Worm (Caenorhabditis elegans) whole organism, young adult: Measurements from ENCODE around the gene T20B3.14.
A peak's percentile ranks its signal among the peaks of the same experiment; 100 is the strongest.

Experiments used
- B0035.1 ChIP-seq: sonication (generic microtip); optimal IDR thresholded peaks from 2 replicates; lab custom pipeline; 2016; ENCODE audit warnings: missing genetic modification characterization, mild to moderate bottlenecking, missing compliant biosample characterization, missing genotype, missing genetic modification reagents
- F37B4.10 ChIP-seq: fragments of 200-800 bp; sonication (Bioruptor generic); IDR thresholded peaks from 2 replicates; pipeline ENCODE4 v1.3.6; 2022; ENCODE audit warnings: missing genetic modification characterization, missing compliant biosample characterization
- F39B2.1 ChIP-seq: fragments of 200-800 bp; sonication (Bioruptor generic); IDR thresholded peaks from 2 replicates; pipeline ENCODE4 v1.3.6; 2022; ENCODE audit warnings: missing genetic modification reagents, missing genetic modification characterization, missing compliant biosample characterization
- F49E8.2 ChIP-seq: sonication (generic microtip); optimal IDR thresholded peaks from 3 replicates; lab custom pipeline; 2017; ENCODE audit warnings: missing genetic modification characterization, mild to moderate bottlenecking, missing compliant biosample characterization, antibody characterized with exemption, moderate library complexity; ENCODE audit not compliant: insufficient read depth
- F52B5.7 ChIP-seq: sonication (generic microtip); optimal IDR thresholded peaks from 2 replicates; lab custom pipeline; 2016; ENCODE audit warnings: mild to moderate bottlenecking, missing genetic modification characterization, missing compliant biosample characterization
- F57A8.1 ChIP-seq: fragments of 200-800 bp; sonication (Bioruptor generic); optimal IDR thresholded peaks from 2 replicates; lab custom pipeline; 2018; ENCODE audit warnings: mild to moderate bottlenecking, missing genetic modification characterization, moderate library complexity, missing compliant biosample characterization
- K11D2.4 ChIP-seq: fragments of 200-800 bp; sonication (Bioruptor generic); IDR thresholded peaks from 2 replicates; pipeline ENCODE4 v1.3.6; 2022; ENCODE audit warnings: missing genetic modification reagents, missing genetic modification characterization, missing compliant biosample characterization
- T26A5.8 ChIP-seq: sonication (generic microtip); optimal IDR thresholded peaks from 2 replicates; lab custom pipeline; 2016; ENCODE audit warnings: missing genetic modification characterization, missing compliant biosample characterization
- Y53F4B.3 ChIP-seq: fragments of 200-800 bp; sonication (Bioruptor generic); IDR thresholded peaks from 2 replicates; pipeline ENCODE4 v1.3.6; 2022; ENCODE audit warnings: missing genetic modification reagents, missing genetic modification characterization, missing compliant biosample characterization
- Y95B8A.8 ChIP-seq: fragments of 200-800 bp; sonication (Bioruptor generic); IDR thresholded peaks from 2 replicates; pipeline ENCODE4 v1.3.6; 2022; ENCODE audit warnings: missing genetic modification reagents, missing genetic modification characterization, missing compliant biosample characterization
- ama-1 ChIP-seq, 3 experiments: fragments of 150-350 bp in 1 of 3; sonication (generic microtip) in 2 of 3; optimal IDR thresholded peaks; 2 replicates each; lab custom pipeline; 2014 to 2018; ENCODE audit warnings: missing biosample characterization in 2 of 3, missing genetic modification characterization in 2 of 3, missing genetic modification reagents in 2 of 3
- aptf-3 ChIP-seq: fragments of 200-800 bp; sonication (Bioruptor generic); IDR thresholded peaks from 2 replicates; pipeline ENCODE4 v1.3.6; 2022; ENCODE audit warnings: missing genetic modification characterization, missing compliant biosample characterization
- atf-7 ChIP-seq: sonication (generic microtip); optimal IDR thresholded peaks from 2 replicates; lab custom pipeline; 2017; ENCODE audit warnings: mild to moderate bottlenecking, missing genetic modification characterization, missing compliant biosample characterization
- attf-3 ChIP-seq: fragments of 200-800 bp; sonication (Bioruptor generic); conservative IDR thresholded peaks from 2 replicates; pipeline ENCODE4 v1.3.6; 2022; ENCODE audit warnings: missing genetic modification reagents, missing genetic modification characterization, missing compliant biosample characterization
- cebp-1 ChIP-seq, 2 experiments: fragments of 200-800 bp in 1 of 2; sonication (Bioruptor generic) in 1 of 2; sonication (generic microtip) in 1 of 2; IDR thresholded peaks in 1 of 2; optimal IDR thresholded peaks in 1 of 2; 2 replicates each; pipeline versions ENCODE4 v1.3.6 to Lab custom; 2017 to 2022; ENCODE audit warnings: missing compliant biosample characterization in 2 of 2, missing genetic modification characterization in 2 of 2, mild to moderate bottlenecking in 1 of 2, missing genetic modification reagents in 1 of 2, moderate library complexity in 1 of 2
- ceh-27 ChIP-seq: fragments of 200-800 bp; sonication (Bioruptor generic); optimal IDR thresholded peaks from 2 replicates; lab custom pipeline; 2018; ENCODE audit warnings: mild to moderate bottlenecking, missing genetic modification characterization, moderate library complexity, missing compliant biosample characterization
- ceh-79 ChIP-seq: sonication (generic microtip); optimal IDR thresholded peaks from 2 replicates; lab custom pipeline; 2017; ENCODE audit warnings: mild to moderate bottlenecking, missing genetic modification characterization, missing compliant biosample characterization
- efl-1 ChIP-seq: fragments of 150-350 bp; optimal IDR thresholded peaks from 2 replicates; lab custom pipeline; 2014; ENCODE audit warnings: missing biosample characterization, missing genetic modification reagents, missing genetic modification characterization
- fkh-3 ChIP-seq: sonication (generic microtip); optimal IDR thresholded peaks from 2 replicates; lab custom pipeline; 2016; ENCODE audit warnings: mild to moderate bottlenecking, missing genetic modification characterization, missing compliant biosample characterization
- him-1 ChIP-seq: sonication (generic microtip); optimal IDR thresholded peaks from 2 replicates; lab custom pipeline; 2016; ENCODE audit warnings: missing genotype, missing genetic modification reagents, missing genetic modification characterization, missing compliant biosample characterization
- hrde-1 ChIP-seq: sonication (generic microtip); optimal IDR thresholded peaks from 2 replicates; lab custom pipeline; 2016; ENCODE audit warnings: missing genetic modification characterization, mild to moderate bottlenecking, missing compliant biosample characterization, moderate library complexity, missing genotype, missing genetic modification reagents, borderline replicate concordance
- lag-1 ChIP-seq: fragments of 200-800 bp; sonication (Bioruptor generic); IDR thresholded peaks from 2 replicates; pipeline ENCODE4 v1.3.6; 2022; ENCODE audit warnings: missing genetic modification reagents, missing genetic modification characterization, missing compliant biosample characterization
- lin-40 ChIP-seq: sonication (generic microtip); optimal IDR thresholded peaks from 2 replicates; lab custom pipeline; 2016; ENCODE audit warnings: missing genetic modification characterization, mild to moderate bottlenecking, missing compliant biosample characterization, missing genotype, missing genetic modification reagents
- madf-6 ChIP-seq: fragments of 200-800 bp; sonication (Bioruptor generic); IDR thresholded peaks from 2 replicates; pipeline ENCODE4 v1.3.6; 2022; ENCODE audit warnings: missing genetic modification reagents, missing genetic modification characterization, missing compliant biosample characterization
- mel-28 ChIP-seq: sonication (generic microtip); optimal IDR thresholded peaks from 2 replicates; lab custom pipeline; 2016; ENCODE audit warnings: borderline replicate concordance, mild to moderate bottlenecking, missing genetic modification characterization, missing compliant biosample characterization
- mes-4 ChIP-seq: sonication (generic microtip); optimal IDR thresholded peaks from 2 replicates; lab custom pipeline; 2016; ENCODE audit warnings: missing genotype, missing genetic modification characterization, missing compliant biosample characterization
- nfya-2 ChIP-seq: fragments of 200-800 bp; sonication (Bioruptor generic); IDR thresholded peaks from 2 replicates; pipeline ENCODE4 v1.3.6; 2022; ENCODE audit warnings: missing genetic modification reagents, missing genetic modification characterization, missing compliant biosample characterization
- nhr-120 ChIP-seq: fragments of 200-800 bp; sonication (Bioruptor generic); IDR thresholded peaks from 2 replicates; pipeline ENCODE4 v1.3.6; 2022; ENCODE audit warnings: missing genetic modification characterization, missing compliant biosample characterization
- nhr-179 ChIP-seq: sonication (generic microtip); optimal IDR thresholded peaks from 2 replicates; lab custom pipeline; 2016; ENCODE audit warnings: mild to moderate bottlenecking, missing genetic modification characterization, missing compliant biosample characterization
- nhr-27 ChIP-seq: fragments of 200-800 bp; sonication (Bioruptor generic); optimal IDR thresholded peaks from 2 replicates; lab custom pipeline; 2018; ENCODE audit warnings: mild to moderate bottlenecking, missing genetic modification characterization, moderate library complexity, missing compliant biosample characterization
- nhr-80 ChIP-seq: sonication (generic microtip); optimal IDR thresholded peaks from 2 replicates; lab custom pipeline; 2016; ENCODE audit warnings: missing genetic modification characterization, missing compliant biosample characterization
- nhr-90 ChIP-seq: sonication (generic microtip); optimal IDR thresholded peaks from 2 replicates; lab custom pipeline; 2016; ENCODE audit warnings: missing genotype, mild to moderate bottlenecking, missing genetic modification characterization, missing compliant biosample characterization
- sdz-38 ChIP-seq: sonication (generic microtip); optimal IDR thresholded peaks from 2 replicates; lab custom pipeline; 2016; ENCODE audit warnings: missing genotype, missing genetic modification characterization, missing compliant biosample characterization
- snpc-4 ChIP-seq, 5 experiments: fragments of 150-350 bp in 1 of 5; sonication (generic microtip) in 4 of 5; optimal IDR thresholded peaks; 2 replicates each; lab custom pipeline; 2014 to 2018; ENCODE audit warnings: missing genetic modification characterization in 5 of 5, missing biosample characterization in 3 of 5, antibody characterized with exemption in 2 of 5, mild to moderate bottlenecking in 2 of 5, missing compliant biosample characterization in 2 of 5, missing genotype in 2 of 5, moderate library complexity in 2 of 5, missing genetic modification reagents in 1 of 5
- somi-1 ChIP-seq: fragments of 200-800 bp; sonication (Bioruptor generic); optimal IDR thresholded peaks from 2 replicates; lab custom pipeline; 2018; ENCODE audit warnings: mild to moderate bottlenecking, missing genetic modification characterization, missing compliant biosample characterization
- tbx-9 ChIP-seq: sonication (generic microtip); optimal IDR thresholded peaks from 2 replicates; lab custom pipeline; 2016; ENCODE audit warnings: borderline replicate concordance, missing genetic modification characterization, inconsistent platforms, missing compliant biosample characterization
- tlf-1 ChIP-seq: fragments of 200-800 bp; sonication (Bioruptor generic); optimal IDR thresholded peaks from 2 replicates; lab custom pipeline; 2018; ENCODE audit warnings: mild to moderate bottlenecking, missing genetic modification characterization, missing compliant biosample characterization
- xnd-1 ChIP-seq: sonication (generic microtip); optimal IDR thresholded peaks from 2 replicates; lab custom pipeline; 2016; ENCODE audit warnings: missing genotype, missing genetic modification reagents, missing genetic modification characterization, missing compliant biosample characterization
- zim-3 ChIP-seq: sonication (generic microtip); optimal IDR thresholded peaks from 2 replicates; lab custom pipeline; 2017; ENCODE audit warnings: mild to moderate bottlenecking, missing genetic modification characterization, moderate library complexity, missing compliant biosample characterization
- ztf-3 ChIP-seq: fragments of 200-800 bp; sonication (Bioruptor generic); optimal IDR thresholded peaks from 2 replicates; lab custom pipeline; 2018; ENCODE audit warnings: mild to moderate bottlenecking, missing genetic modification characterization, missing compliant biosample characterization

T20B3.14 gene

ce11 chrV:16827485-16827884 lies 6.4 kb upstream of the T20B3.14 start, which contains the start of gene srh-216:
Gene srh-216, minus strand, starts transcription at chrV:16827585.
- no peak for TF ChIP-seq zim-3 (tag; lab: Kevin White, UChicago)
- TF ChIP-seq nhr-90 (tag; lab: Kevin White, UChicago), result no peak
- no peak for TF ChIP-seq F39B2.1 (GFP tag; lab: Robert Waterston, UW)
- no peak for TF ChIP-seq ceh-79
- no peak for TF ChIP-seq tlf-1

- TF ChIP-seq tbx-9, result no peak
- no peak for TF ChIP-seq snpc-4 (GFP tag; optimal IDR thresholded peaks at IDR 0.05; lab: Kevin White, UChicago)
- peak in 1 of 4 experiments; percentile 18 for TF ChIP-seq snpc-4 (tag; optimal IDR thresholded peaks at IDR 0.05; lab: Kevin White, UChicago)
- no peak for TF ChIP-seq lin-40 (tag; lab: Kevin White, UChicago)
- TF ChIP-seq nhr-80, result peak; percentile 56
- TF ChIP-seq F37B4.10 (GFP tag; lab: Robert Waterston, UW), result no peak
- no peak for TF ChIP-seq Y53F4B.3 (GFP tag; lab: Robert Waterston, UW)
- no peak for TF ChIP-seq cebp-1 (GFP tag; IDR thresholded peaks at IDR 0.05; lab: Robert Waterston, UW)
- TF ChIP-seq cebp-1 (tag; optimal IDR thresholded peaks at IDR 0.05; lab: Kevin White, UChicago), result peak; percentile 17
These were observed 4.4 kb downstream of the T20B3.14 start for ce11 chrV:16816707-16817106.

- TF ChIP-seq ceh-27 (GFP tag; lab: Kevin White, UChicago) (no peak), Y95B8A.8 (no peak), attf-3 (GFP tag; lab: Robert Waterston, UW) (no peak), K11D2.4 (no peak), nhr-120 (no peak), efl-1 (GFP tag; lab: Kevin White, UChicago) (no peak), fkh-3 (tag; lab: Kevin White, UChicago) (no peak), tbx-9 (no peak), F49E8.2 (tag; lab: Kevin White, UChicago) (no peak), lag-1 (no peak)
These were observed 5.9 kb downstream of the T20B3.14 start, which contains the start of gene T20B3.1 for ce11 chrV:16815261-16815660. Gene T20B3.1, plus strand, starts transcription at chrV:16815561.

ce11 chrV:16814541-16815207 lies 6.4 kb downstream of the T20B3.14 start:
- no peak for TF ChIP-seq xnd-1
- no peak for TF ChIP-seq nhr-179 (tag; lab: Kevin White, UChicago)
- TF ChIP-seq lin-40 (tag; lab: Kevin White, UChicago), result no peak
- no peak for TF ChIP-seq F37B4.10 (GFP tag; lab: Robert Waterston, UW)
- no peak for TF ChIP-seq F57A8.1 (GFP tag; lab: Kevin White, UChicago)
- TF ChIP-seq Y95B8A.8, result 0 out of 2 replicates have a peak, but pooled peaks have one; percentile 34
- no peak for TF ChIP-seq atf-7 (tag; lab: Kevin White, UChicago)
- no peak for TF ChIP-seq sdz-38 (tag; lab: Kevin White, UChicago)
- TF ChIP-seq T26A5.8 (tag; lab: Kevin White, UChicago), result no peak
- TF ChIP-seq F49E8.2 (tag; lab: Kevin White, UChicago), result no peak
- TF ChIP-seq somi-1 (GFP tag; lab: Kevin White, UChicago), result no peak
- no peak for TF ChIP-seq aptf-3 (GFP tag; lab: Robert Waterston, UW)
- TF ChIP-seq madf-6 (GFP tag; lab: Robert Waterston, UW), result peak; percentile 6; the same call in 1 of the 2 replicates
- TF ChIP-seq ztf-3 (GFP tag; lab: Kevin White, UChicago), result no peak
- no peak for TF ChIP-seq nhr-27 (tag; lab: Kevin White, UChicago)
- TF ChIP-seq F52B5.7, result no peak
- no peak for TF ChIP-seq B0035.1
- TF ChIP-seq tbx-9, result no peak
- peak; percentile 18 for TF ChIP-seq hrde-1 (tag; lab: Kevin White, UChicago)
- no peak for TF ChIP-seq F39B2.1 (GFP tag; lab: Robert Waterston, UW)
- no peak for TF ChIP-seq ceh-79
- TF ChIP-seq nfya-2, result no peak
- TF ChIP-seq mel-28 (tag; lab: Kevin White, UChicago), result no peak
- TF ChIP-seq ama-1 (optimal IDR thresholded peaks at IDR 0.05; lab: Kevin White, UChicago), result no peak
- TF ChIP-seq ama-1 (GFP tag; optimal IDR thresholded peaks at IDR 0.05; lab: Kevin White, UChicago), result peak in 1 of 2 experiments; percentile 40
- TF ChIP-seq mes-4, result no peak
- TF ChIP-seq tlf-1, result no peak
- TF ChIP-seq him-1, result no peak
